Worm (Caenorhabditis elegans): ENCODE data around the gene ZK418.11.
A peak's percentile ranks its signal among the peaks of the same experiment; 100 is the strongest.

The ZK418.11 gene

DNA sequence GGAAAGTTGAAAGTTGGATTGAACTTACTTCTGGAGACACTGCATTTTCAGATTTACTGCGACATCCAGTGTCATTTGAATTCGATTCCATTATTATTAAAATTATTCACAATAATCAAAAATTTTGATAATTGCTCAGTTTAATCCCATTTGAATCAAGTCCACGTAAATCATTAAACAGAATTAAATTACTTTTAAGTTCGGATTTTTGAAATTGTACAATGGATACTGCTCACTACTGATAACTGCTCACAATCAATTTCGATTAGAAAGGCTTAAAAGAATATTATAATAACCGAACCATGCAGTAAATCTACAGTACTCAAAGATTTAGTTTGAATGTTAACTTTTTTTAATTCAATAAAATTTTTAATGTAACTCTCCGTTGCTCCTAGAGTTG, 35.9 kb upstream of the ZK418.11 start, which contains the start of gene R01H2.4:
TSS of gene R01H2.4 (minus strand) at position 101 of the 400 bp plus-strand sequence.
- TF ChIP-seq fkh-3 (tag; optimal IDR thresholded peaks at IDR 0.05) (no peak), dpl-1 (GFP tag; optimal IDR thresholded peaks at IDR 0.05) (no peak), tbx-9 (tag; optimal IDR thresholded peaks at IDR 0.05; ENCODE audit: borderline replicate concordance) (no peak), dox-1 (GFP tag; IDR thresholded peaks at IDR 0.05) (no peak), madf-8 (GFP tag; conservative IDR thresholded peaks at IDR 0.05) (no peak), Y53G8AR.9 (GFP tag; conservative IDR thresholded peaks at IDR 0.05) (no peak), lag-1 (GFP tag; IDR thresholded peaks at IDR 0.05) (no peak), Y67H2A.10 (GFP tag; conservative IDR thresholded peaks at IDR 0.05) (no peak), F39B2.1 (GFP tag; IDR thresholded peaks at IDR 0.05) (no peak), Y79H2A.3 (GFP tag; conservative IDR thresholded peaks at IDR 0.05) (no peak), aptf-2 (GFP tag; conservative IDR thresholded peaks at IDR 0.05) (no peak), Y95B8A.8 (GFP tag; IDR thresholded peaks at IDR 0.05) (no peak), nfya-1 (tag; optimal IDR thresholded peaks at IDR 0.05; ENCODE audit: borderline replicate concordance, insufficient read depth) (no peak), lin-35 (GFP tag; optimal IDR thresholded peaks at IDR 0.05) (no peak), rec-8 (tag; optimal IDR thresholded peaks at IDR 0.05) (no peak), nhr-120 (GFP tag; IDR thresholded peaks at IDR 0.05) (no peak), ama-1 (optimal IDR thresholded peaks at IDR 0.05) (no peak), ama-1 (GFP tag; optimal IDR thresholded peaks at IDR 0.05) (no peak), athp-1 (tag; optimal IDR thresholded peaks at IDR 0.05) (no peak), F49E8.2 (tag; optimal IDR thresholded peaks at IDR 0.05; ENCODE audit: insufficient read depth) (no peak), F22D6.2 (tag; optimal IDR thresholded peaks at IDR 0.05) (no peak)

DNA sequence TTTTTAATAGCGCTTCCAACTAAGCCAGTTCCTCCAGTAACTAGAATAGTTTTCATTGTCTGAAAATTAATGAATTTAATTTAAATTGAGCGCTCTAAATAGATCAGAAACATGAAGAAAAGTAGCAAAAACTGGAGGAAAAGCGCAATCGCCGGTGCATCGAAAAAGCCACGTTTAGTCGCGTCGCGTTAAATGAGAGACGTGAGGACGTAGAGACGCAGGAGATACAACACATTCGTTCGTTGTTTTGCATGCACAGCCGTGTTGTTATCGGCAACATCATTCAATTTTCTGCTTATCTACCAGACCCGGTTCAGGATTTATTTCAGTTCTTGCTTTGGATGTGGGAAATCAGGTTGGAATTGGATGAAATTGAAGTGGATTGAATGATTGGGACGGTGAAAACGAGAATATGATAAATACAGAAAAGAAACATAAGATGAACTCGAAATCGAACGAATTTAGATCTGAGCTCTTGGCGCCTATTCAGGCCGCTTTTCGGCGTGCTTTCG, 32.6 kb upstream of the ZK418.11 start, which contains the start of gene ger-1:
TSS of gene ger-1 (minus strand) at position 93 of the 512 bp plus-strand sequence.
- no peak for TF ChIP-seq snpc-1.3 (tag; optimal IDR thresholded peaks at IDR 0.05; ENCODE audit: insufficient read depth)
- peak; percentile 62 for TF ChIP-seq madf-6 (GFP tag; IDR thresholded peaks at IDR 0.05)
- TF ChIP-seq ztf-28 (GFP tag; IDR thresholded peaks at IDR 0.05) = no peak
- TF ChIP-seq snpc-3.4 (tag; optimal IDR thresholded peaks at IDR 0.05) = no peak
- TF ChIP-seq B0261.1 (tag; optimal IDR thresholded peaks at IDR 0.05) = no peak
- TF ChIP-seq dox-1 (GFP tag; IDR thresholded peaks at IDR 0.05) = 0 out of 2 replicates have a peak, but pooled peaks have one; percentile 21
- no peak for TF ChIP-seq athp-1 (tag; optimal IDR thresholded peaks at IDR 0.05)
- no peak for TF ChIP-seq snpc-1.1 (tag; optimal IDR thresholded peaks at IDR 0.05; ENCODE audit: insufficient read depth)
- TF ChIP-seq nhr-80 (tag; optimal IDR thresholded peaks at IDR 0.05) = peak; percentile 18
- 0 out of 2 replicates have a peak, but pooled peaks have one; percentile 48 for TF ChIP-seq hsf-1 (GFP tag; IDR thresholded peaks at IDR 0.05)
- no peak for TF ChIP-seq K11D2.4 (GFP tag; IDR thresholded peaks at IDR 0.05)
- TF ChIP-seq unc-62 (GFP tag; optimal IDR thresholded peaks at IDR 0.05) = no peak
- TF ChIP-seq repo-1 (tag; optimal IDR thresholded peaks at IDR 0.05) = no peak
- no peak for TF ChIP-seq hlh-26 (GFP tag; conservative IDR thresholded peaks at IDR 0.05)
- TF ChIP-seq lin-54 (GFP tag; optimal IDR thresholded peaks at IDR 0.05) = peak; percentile 0
- TF ChIP-seq madf-3 (GFP tag; IDR thresholded peaks at IDR 0.05) = 0 out of 2 replicates have a peak, but pooled peaks have one; percentile 21
- no peak for TF ChIP-seq Y56A3A.18 (GFP tag; IDR thresholded peaks at IDR 0.05)
- TF ChIP-seq snpc-4 (GFP tag; optimal IDR thresholded peaks at IDR 0.05) = no peak
- no peak for TF ChIP-seq snpc-4 (tag; optimal IDR thresholded peaks at IDR 0.05)
- TF ChIP-seq B0019.2 (GFP tag; conservative IDR thresholded peaks at IDR 0.05) = no peak
- TF ChIP-seq dpff-1 (tag; optimal IDR thresholded peaks at IDR 0.05) = no peak
- no peak for TF ChIP-seq mel-28 (tag; optimal IDR thresholded peaks at IDR 0.05; ENCODE audit: borderline replicate concordance)
- peak; percentile 12 for TF ChIP-seq tbp1 (GFP tag; optimal IDR thresholded peaks at IDR 0.05)
- no peak for TF ChIP-seq lin-35 (GFP tag; optimal IDR thresholded peaks at IDR 0.05)
